Worm (Caenorhabditis elegans): ENCODE results near the gene F40G9.18.

The F40G9.18 gene

DNA sequence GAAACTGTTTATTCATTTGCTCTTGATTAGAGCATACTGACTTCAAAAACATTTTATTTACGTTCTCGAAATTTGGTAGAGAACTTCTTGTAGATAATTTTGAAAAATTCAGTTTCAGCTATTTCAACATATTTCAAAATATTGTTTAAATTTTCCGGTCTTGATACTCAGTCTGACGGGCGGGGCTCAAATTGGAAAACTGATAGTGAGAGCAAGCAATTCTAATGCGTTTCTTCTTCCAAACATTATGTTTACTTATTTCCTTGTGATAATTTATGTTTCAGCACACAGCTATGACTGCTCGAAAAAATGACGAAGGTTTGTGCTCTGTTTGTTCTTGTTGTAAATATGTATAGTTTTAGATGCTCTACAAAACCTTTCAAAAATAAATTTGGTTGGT lies 49.2 kb downstream of the F40G9.18 start, which contains the start of gene pals-24 (continued):
- no peak for TF ChIP-seq sdz-12 (GFP tag; optimal IDR thresholded peaks at IDR 0.05)
- peak; percentile 94 for TF ChIP-seq pqm-1 (tag; optimal IDR thresholded peaks at IDR 0.05)
- TF ChIP-seq arid-1 (GFP tag; conservative IDR thresholded peaks at IDR 0.05) = no peak
- TF ChIP-seq T20F7.1 (GFP tag; optimal IDR thresholded peaks at IDR 0.05) = no peak
- TF ChIP-seq daf-12 (tag; optimal IDR thresholded peaks at IDR 0.05) = no peak
- no peak for TF ChIP-seq ZK337.2 (GFP tag; IDR thresholded peaks at IDR 0.05)
- no peak for TF ChIP-seq ztf-7 (tag; optimal IDR thresholded peaks at IDR 0.05)
- no peak for TF ChIP-seq F49E8.2 (tag; optimal IDR thresholded peaks at IDR 0.05; ENCODE audit: borderline replicate concordance)
- no peak for TF ChIP-seq zag-1 (tag; optimal IDR thresholded peaks at IDR 0.05)
- TF ChIP-seq madf-5 (GFP tag; IDR thresholded peaks at IDR 0.05) = no peak
- peak; percentile 86 for TF ChIP-seq nhr-28 (tag; optimal IDR thresholded peaks at IDR 0.05)
- no peak for TF ChIP-seq fos-1 (tag; optimal IDR thresholded peaks at IDR 0.05)
- TF ChIP-seq hlh-11 (tag; optimal IDR thresholded peaks at IDR 0.05) = peak; percentile 74
- TF ChIP-seq lin-15B (tag; optimal IDR thresholded peaks at IDR 0.05) = no peak
- TF ChIP-seq dmd-9 (GFP tag; IDR thresholded peaks at IDR 0.05) = no peak
- no peak for TF ChIP-seq nhr-41 (GFP tag; IDR thresholded peaks at IDR 0.05)
- TF ChIP-seq snpc-4 (tag; optimal IDR thresholded peaks at IDR 0.05) = no peak

- TF ChIP-seq daf-19 (GFP tag; conservative IDR thresholded peaks at IDR 0.05) (no peak), aha-1 (tag) (peak; percentile 91)
These were observed 51.5 kb downstream of the F40G9.18 start for ce11 chrIII:117857-118256.
